Worm (Caenorhabditis elegans): Measurements from ENCODE around the gene marc-1.
A peak's percentile ranks its signal among the peaks of the same experiment; 100 is the strongest.

The marc-1 gene

ce11 chrV:9731852-9732251, 7.7 kb upstream of the marc-1 start:
- TF ChIP-seq sma-9 (GFP tag; optimal IDR thresholded peaks at IDR 0.05) (peak; percentile 12), sma-9 (tag; optimal IDR thresholded peaks at IDR 0.05) (no peak), C34F6.9 (tag; optimal IDR thresholded peaks at IDR 0.05) (peak; percentile 23), nhr-21 (tag; optimal IDR thresholded peaks at IDR 0.05) (peak; percentile 51), lin-39 (tag; optimal IDR thresholded peaks at IDR 0.05) (no peak), sem-4 (tag; optimal IDR thresholded peaks at IDR 0.05) (peak; percentile 32), crh-2 (tag; optimal IDR thresholded peaks at IDR 0.05) (peak; percentile 29), sma-3 (GFP tag; optimal IDR thresholded peaks at IDR 0.05) (no peak), unc-55 (GFP tag; optimal IDR thresholded peaks at IDR 0.05) (peak; percentile 8), ama-1 (optimal IDR thresholded peaks at IDR 0.05) (peak; percentile 5), nhr-6 (tag; optimal IDR thresholded peaks at IDR 0.05) (peak; percentile 32), nhr-129 (tag; optimal IDR thresholded peaks at IDR 0.05) (peak; percentile 25)

- TF ChIP-seq mdl-1 (tag; optimal IDR thresholded peaks at IDR 0.05) (no peak), sma-3 (GFP tag; optimal IDR thresholded peaks at IDR 0.05) (peak; percentile 24), dmd-4 (tag; optimal IDR thresholded peaks at IDR 0.05) (no peak), lsy-2 (tag; optimal IDR thresholded peaks at IDR 0.05) (peak in 1 of 2 experiments; percentile 30), elt-3 (tag; optimal IDR thresholded peaks at IDR 0.05) (no peak)
These were observed 5.5 kb upstream of the marc-1 start, which contains the start of gene cal-7 for ce11 chrV:9733920-9734454. TSS of gene cal-7 (plus strand) at chrV:9734103.

- TF ChIP-seq fos-1 (tag; optimal IDR thresholded peaks at IDR 0.05) (peak; percentile 78), lin-11 (tag; optimal IDR thresholded peaks at IDR 0.05) (no peak), nhr-11 (tag; optimal IDR thresholded peaks at IDR 0.05) (no peak), crh-2 (tag; optimal IDR thresholded peaks at IDR 0.05) (peak; percentile 25)
These were observed 2.2 kb upstream of the marc-1 start, which contains the start of gene aqp-4 for ce11 chrV:9737287-9737686. TSS of gene aqp-4 (plus strand) at chrV:9737556.

- peak; percentile 71 for TF ChIP-seq fos-1 (tag; optimal IDR thresholded peaks at IDR 0.05)
- TF ChIP-seq nhr-12 (tag; optimal IDR thresholded peaks at IDR 0.05), result no peak
- peak; percentile 18 for TF ChIP-seq crh-2 (tag; optimal IDR thresholded peaks at IDR 0.05)
- TF ChIP-seq sma-9 (GFP tag; optimal IDR thresholded peaks at IDR 0.05), result peak; percentile 24
- no peak for TF ChIP-seq sma-9 (tag; optimal IDR thresholded peaks at IDR 0.05)
These were observed 1.3 kb upstream of the marc-1 start for ce11 chrV:9738077-9738705.

ce11 chrV:9740858-9741257, 1.4 kb downstream of the marc-1 start, which contains the start of gene sta-2:
TSS of gene sta-2 (plus strand) at chrV:9741206.
- peak; percentile 6 for TF ChIP-seq sem-4 (tag; optimal IDR thresholded peaks at IDR 0.05)
- TF ChIP-seq sma-3 (GFP tag; optimal IDR thresholded peaks at IDR 0.05), result peak; percentile 72
- peak; percentile 81 for TF ChIP-seq nhr-25 (tag; optimal IDR thresholded peaks at IDR 0.05)
- no peak for TF ChIP-seq lin-13 (GFP tag; optimal IDR thresholded peaks at IDR 0.05)
- TF ChIP-seq gmeb-1 (tag; optimal IDR thresholded peaks at IDR 0.05), result peak; percentile 42
- TF ChIP-seq ZK546.5 (tag; optimal IDR thresholded peaks at IDR 0.05), result no peak
- TF ChIP-seq sma-9 (GFP tag; optimal IDR thresholded peaks at IDR 0.05), result peak; percentile 16
- no peak for TF ChIP-seq sma-9 (tag; optimal IDR thresholded peaks at IDR 0.05)
- TF ChIP-seq fos-1 (tag; optimal IDR thresholded peaks at IDR 0.05), result peak; percentile 83
- peak; percentile 3 for TF ChIP-seq nhr-6 (tag; optimal IDR thresholded peaks at IDR 0.05)
- TF ChIP-seq blmp-1 (tag; optimal IDR thresholded peaks at IDR 0.05; ENCODE audit: insufficient read depth), result peak; percentile 80
- TF ChIP-seq crh-2 (tag; optimal IDR thresholded peaks at IDR 0.05), result peak; percentile 22
- TF ChIP-seq ceh-82 (tag; optimal IDR thresholded peaks at IDR 0.05), result no peak
- no peak for TF ChIP-seq elt-1 (tag; optimal IDR thresholded peaks at IDR 0.05)
- TF ChIP-seq nhr-129 (tag; optimal IDR thresholded peaks at IDR 0.05), result peak; percentile 39
- TF ChIP-seq ztf-4 (tag; optimal IDR thresholded peaks at IDR 0.05), result peak; percentile 36

- TF ChIP-seq nhr-11 (tag; optimal IDR thresholded peaks at IDR 0.05) (no peak), sma-9 (GFP tag; optimal IDR thresholded peaks at IDR 0.05) (no peak), sma-9 (tag; optimal IDR thresholded peaks at IDR 0.05) (no peak), lin-13 (GFP tag; optimal IDR thresholded peaks at IDR 0.05) (no peak), egl-27 (tag; optimal IDR thresholded peaks at IDR 0.05) (no peak), dmd-4 (tag; optimal IDR thresholded peaks at IDR 0.05) (no peak), ztf-1 (GFP tag; conservative IDR thresholded peaks at IDR 0.05) (no peak), elt-1 (tag; optimal IDR thresholded peaks at IDR 0.05) (no peak), aly-2 (tag; optimal IDR thresholded peaks at IDR 0.05) (no peak), nhr-129 (tag; optimal IDR thresholded peaks at IDR 0.05) (no peak), lin-11 (tag; optimal IDR thresholded peaks at IDR 0.05) (no peak), fos-1 (tag; optimal IDR thresholded peaks at IDR 0.05) (no peak), unc-55 (GFP tag; optimal IDR thresholded peaks at IDR 0.05) (no peak), nhr-237 (tag; optimal IDR thresholded peaks at IDR 0.05) (no peak), unc-62 (GFP tag; optimal IDR thresholded peaks at IDR 0.05) (no peak), elt-3 (tag; optimal IDR thresholded peaks at IDR 0.05) (no peak), ceh-82 (tag; optimal IDR thresholded peaks at IDR 0.05) (no peak)
These were observed 5.4 kb downstream of the marc-1 start, which contains the start of gene F58E6.13 for ce11 chrV:9744934-9745333. TSS of gene F58E6.13 (plus strand) at chrV:9745234.
